Worm (Caenorhabditis elegans): ENCODE measurements around the gene ife-5.

DNA sequence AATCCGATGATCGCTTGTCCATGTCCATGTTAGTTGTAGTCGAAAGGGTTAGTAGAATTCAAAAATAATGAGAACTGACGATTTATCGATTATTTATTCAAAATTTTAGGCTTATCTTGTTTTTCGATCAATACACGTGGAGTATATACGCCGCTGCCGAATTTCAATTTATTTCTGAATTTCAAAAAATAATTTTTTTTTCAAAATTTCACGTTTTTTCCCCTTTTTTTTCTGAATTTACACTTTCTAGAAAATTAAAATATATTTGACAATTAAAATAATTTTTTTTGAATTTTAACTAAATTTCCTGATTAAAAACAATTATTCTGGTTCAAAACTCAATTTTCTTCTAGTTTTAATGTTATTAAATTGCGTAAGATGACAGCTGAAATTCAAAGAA, 21.9 kb downstream of the ife-5 start, which contains the start of gene C50E10.1:
- TF ChIP-seq dao-5 (tag; optimal IDR thresholded peaks at IDR 0.05) (no peak), him-1 (tag; optimal IDR thresholded peaks at IDR 0.05) (no peak)

Measured in whole organism, L4/young adult.